Fruit fly (Drosophila melanogaster) Kc167 (cell line): ENCODE measurements around the gene CG11997.

Source experiments
- Myc ChIP-seq: fragments of >200 bp; optimal IDR thresholded peaks from 2 replicates; lab custom pipeline; 2017; ENCODE audit warnings: missing external identifiers
- Sin3A ChIP-seq: fragments of >200 bp; optimal IDR thresholded peaks from 2 replicates; lab custom pipeline; 2018; ENCODE audit warnings: missing external identifiers
- h ChIP-seq: fragments of >200 bp; optimal IDR thresholded peaks from 3 replicates; lab custom pipeline; 2018; ENCODE audit warnings: missing external identifiers
- insv ChIP-seq: fragments of >200 bp; optimal IDR thresholded peaks from 3 replicates; lab custom pipeline; 2018; ENCODE audit warnings: missing external identifiers
- psq ChIP-seq: fragments of >200 bp; optimal IDR thresholded peaks from 2 replicates; lab custom pipeline; 2017; ENCODE audit warnings: missing external identifiers
- ttk ChIP-seq: sonication (Bioruptor generic); optimal IDR thresholded peaks from 2 replicates; lab custom pipeline; 2017; ENCODE audit warnings: missing external identifiers

CG11997 gene

DNA sequence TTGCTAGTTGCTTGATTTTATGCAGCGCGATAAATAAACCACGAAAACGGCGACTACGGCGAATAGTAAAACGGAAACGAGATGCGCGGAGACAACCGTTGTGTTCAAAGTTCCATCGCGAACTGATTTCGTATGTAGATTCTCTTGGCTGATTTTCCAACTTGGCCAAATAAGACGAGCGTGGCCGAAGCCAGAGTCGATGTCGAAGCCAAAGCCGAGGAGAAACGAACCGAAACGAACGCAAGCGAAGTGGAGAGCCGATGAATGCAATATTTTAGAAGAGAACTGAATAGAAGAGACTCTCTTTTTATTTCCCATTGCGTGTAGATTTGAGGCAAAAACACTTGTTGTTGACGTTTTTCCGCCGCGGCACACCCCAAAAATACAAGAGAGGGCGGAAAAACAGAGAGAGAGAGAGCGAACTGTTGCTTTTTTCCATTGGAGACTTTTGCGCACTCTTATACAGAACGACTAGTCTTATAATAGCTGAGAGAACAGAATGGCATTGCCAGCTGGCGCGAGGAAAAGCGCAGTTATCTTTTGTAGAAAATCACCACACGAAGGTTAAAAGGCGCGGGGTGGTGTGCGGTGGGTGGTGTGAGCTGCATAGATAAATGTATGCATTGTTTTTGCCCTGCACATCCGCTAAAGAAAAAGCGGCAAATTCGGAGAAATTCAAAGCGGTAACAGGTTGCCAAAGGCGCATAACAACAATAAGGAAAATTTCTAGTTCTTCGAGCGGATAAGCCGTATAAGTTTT is 19.3 kb upstream of the CG11997 start:
- TF ChIP-seq Myc (lab: Kevin White, UChicago), result no peak
- TF ChIP-seq insv (lab: Kevin White, UChicago), result no peak
- TF ChIP-seq psq, result no peak
- no peak for TF ChIP-seq Sin3A (lab: Kevin White, UChicago)
- no peak for TF ChIP-seq h
- no peak for TF ChIP-seq ttk (lab: Kevin White, UChicago)

- TF ChIP-seq Myc (lab: Kevin White, UChicago) (no peak), h (no peak), Sin3A (lab: Kevin White, UChicago) (no peak), ttk (lab: Kevin White, UChicago) (no peak)
Observed at dm6 chr3R:9158915-9159314, 18.4 kb upstream of the CG11997 start.

DNA sequence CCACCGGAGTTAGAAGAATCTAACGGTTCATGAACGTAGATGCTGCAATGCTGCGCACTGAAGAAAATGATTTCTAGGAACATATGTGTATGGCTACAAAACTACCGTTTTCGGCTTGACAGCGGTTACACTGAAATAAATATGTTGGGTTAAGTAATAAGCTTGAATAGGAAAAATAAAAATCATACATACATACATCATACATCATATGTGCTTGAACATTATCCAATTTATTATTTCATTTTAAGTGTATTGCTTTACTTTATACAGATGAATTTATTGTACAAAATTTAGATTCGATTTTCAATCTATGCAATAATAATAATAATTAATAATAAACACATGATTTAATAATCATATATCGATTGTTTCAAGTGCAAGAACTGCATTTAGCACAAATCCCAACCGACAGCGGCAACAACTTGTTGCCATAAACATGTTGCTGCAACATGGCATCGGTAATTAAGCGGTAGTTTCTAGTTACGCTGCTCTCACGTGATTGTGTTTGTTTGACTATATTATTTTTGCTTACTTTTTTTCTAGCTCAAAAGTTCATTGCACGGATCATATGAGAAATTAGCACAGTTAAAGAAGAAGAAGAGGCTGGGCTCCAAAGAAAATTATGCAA is 17.4 kb upstream of the CG11997 start:
- no peak for TF ChIP-seq Sin3A (lab: Kevin White, UChicago)
- TF ChIP-seq insv (lab: Kevin White, UChicago), result no peak
- TF ChIP-seq Myc (lab: Kevin White, UChicago), result no peak
- no peak for TF ChIP-seq psq
- TF ChIP-seq ttk (lab: Kevin White, UChicago), result no peak
- TF ChIP-seq h, result no peak

DNA sequence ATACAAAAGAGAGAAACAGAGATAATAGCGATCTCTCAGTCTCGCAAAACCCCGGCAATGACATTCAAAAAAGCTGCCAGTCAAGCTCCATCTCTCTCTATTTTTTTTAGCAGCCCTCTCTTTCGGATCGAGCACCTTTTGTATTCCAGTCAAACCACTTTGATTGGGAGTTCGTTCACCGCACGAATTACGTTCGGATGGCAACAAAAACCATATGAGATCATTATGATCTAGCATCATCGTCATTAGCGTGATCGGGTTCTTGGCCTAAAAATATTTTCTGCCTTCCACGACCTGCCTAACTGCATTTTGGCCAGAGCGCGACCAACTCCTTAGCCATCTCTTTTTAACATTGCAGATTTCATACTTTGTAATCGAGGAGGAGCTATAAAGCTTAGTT is 16.9 kb upstream of the CG11997 start:
- TF ChIP-seq psq (no peak), insv (lab: Kevin White, UChicago) (no peak), h (no peak), Myc (lab: Kevin White, UChicago) (no peak), ttk (lab: Kevin White, UChicago) (no peak), Sin3A (lab: Kevin White, UChicago) (no peak)

- TF ChIP-seq h (no peak), ttk (lab: Kevin White, UChicago) (no peak), insv (lab: Kevin White, UChicago) (no peak), Myc (lab: Kevin White, UChicago) (no peak), Sin3A (lab: Kevin White, UChicago) (no peak), psq (no peak)
Observed at dm6 chr3R:9168012-9168411, 9.3 kb upstream of the CG11997 start.

DNA sequence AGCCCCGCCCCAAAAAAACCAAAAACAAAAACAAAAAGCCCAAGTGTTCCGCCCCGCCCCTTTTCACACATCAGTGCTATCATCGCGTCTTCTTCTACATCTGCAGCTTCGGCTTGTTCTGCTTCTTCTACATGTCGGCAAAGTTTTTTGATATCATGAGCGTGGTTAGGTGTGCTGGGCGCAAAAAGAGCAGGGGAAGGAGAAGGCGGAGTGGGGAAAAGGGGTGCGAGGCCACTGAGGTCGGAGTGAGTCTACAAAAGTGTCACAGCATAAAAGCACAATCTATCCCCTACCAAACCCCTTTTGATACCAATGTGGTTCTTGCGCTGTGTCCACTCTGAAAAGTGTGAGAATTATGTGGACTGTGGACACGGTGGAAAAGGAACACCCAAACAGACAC is 6.1 kb upstream of the CG11997 start:
- TF ChIP-seq Sin3A (lab: Kevin White, UChicago), result no peak
- no peak for TF ChIP-seq psq
- TF ChIP-seq Myc (lab: Kevin White, UChicago), result no peak
- TF ChIP-seq insv (lab: Kevin White, UChicago), result no peak
- no peak for TF ChIP-seq h
- TF ChIP-seq ttk (lab: Kevin White, UChicago), result no peak

DNA sequence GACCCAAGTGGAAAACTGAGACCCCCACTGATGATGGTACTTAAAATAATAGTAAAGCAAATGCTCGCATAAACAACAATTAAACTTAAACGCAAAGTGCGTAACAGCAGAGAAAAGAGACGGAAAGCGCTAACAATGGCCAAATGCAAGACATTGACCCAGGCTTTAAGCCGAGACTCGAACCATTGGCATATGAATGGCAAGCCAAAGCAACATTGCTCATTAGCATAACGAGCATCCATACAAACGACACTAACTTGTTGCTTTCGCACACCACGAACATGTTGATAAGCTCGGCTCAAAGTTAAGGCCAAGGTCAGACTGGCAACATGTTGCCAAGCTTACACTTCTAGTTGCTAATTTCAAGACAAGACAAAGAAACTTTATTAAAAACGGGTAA is 2.5 kb upstream of the CG11997 start:
- TF ChIP-seq Myc (lab: Kevin White, UChicago) (no peak), psq (no peak), Sin3A (lab: Kevin White, UChicago) (no peak), insv (lab: Kevin White, UChicago) (no peak), ttk (lab: Kevin White, UChicago) (no peak), h (no peak)

- TF ChIP-seq h, result no peak
- TF ChIP-seq Sin3A (lab: Kevin White, UChicago), result no peak
- TF ChIP-seq insv (lab: Kevin White, UChicago), result no peak
- TF ChIP-seq ttk (lab: Kevin White, UChicago), result no peak
- no peak for TF ChIP-seq psq
- TF ChIP-seq Myc (lab: Kevin White, UChicago), result no peak
Observed at dm6 chr3R:9189890-9190640, 12.7 kb downstream of the CG11997 start.

DNA sequence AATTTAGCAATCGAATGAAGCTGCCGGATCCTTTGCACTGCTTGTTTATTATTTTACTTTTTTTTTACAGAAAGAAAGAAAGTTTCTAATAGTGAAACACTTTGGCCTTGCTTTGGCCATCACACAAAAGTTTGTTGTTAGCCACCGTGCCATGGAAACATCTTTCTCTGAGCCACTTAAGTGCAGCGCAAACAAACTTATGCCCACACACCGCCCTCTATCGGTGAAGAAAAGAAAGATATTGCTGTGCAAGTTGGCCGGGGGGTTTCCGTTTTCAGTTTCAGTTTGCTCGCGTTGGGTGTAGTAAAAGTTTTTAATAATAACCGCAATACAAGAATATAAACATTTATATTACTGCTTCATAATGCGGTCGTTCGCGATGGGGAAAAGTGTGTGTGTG is 18.5 kb downstream of the CG11997 start:
- TF ChIP-seq psq (no peak), Myc (lab: Kevin White, UChicago) (no peak), Sin3A (lab: Kevin White, UChicago) (no peak), h (no peak), insv (lab: Kevin White, UChicago) (no peak), ttk (lab: Kevin White, UChicago) (no peak)

- TF ChIP-seq psq (no peak), Myc (lab: Kevin White, UChicago) (no peak), Sin3A (lab: Kevin White, UChicago) (no peak), insv (lab: Kevin White, UChicago) (no peak), ttk (lab: Kevin White, UChicago) (no peak), h (no peak)
Observed at dm6 chr3R:9213029-9213428, 35.7 kb downstream of the CG11997 start.

- TF ChIP-seq insv (lab: Kevin White, UChicago) (no peak), Sin3A (lab: Kevin White, UChicago) (no peak), h (no peak), Myc (lab: Kevin White, UChicago) (no peak), psq (no peak), ttk (lab: Kevin White, UChicago) (no peak)
Observed at dm6 chr3R:9214235-9214634, 36.9 kb downstream of the CG11997 start.

DNA sequence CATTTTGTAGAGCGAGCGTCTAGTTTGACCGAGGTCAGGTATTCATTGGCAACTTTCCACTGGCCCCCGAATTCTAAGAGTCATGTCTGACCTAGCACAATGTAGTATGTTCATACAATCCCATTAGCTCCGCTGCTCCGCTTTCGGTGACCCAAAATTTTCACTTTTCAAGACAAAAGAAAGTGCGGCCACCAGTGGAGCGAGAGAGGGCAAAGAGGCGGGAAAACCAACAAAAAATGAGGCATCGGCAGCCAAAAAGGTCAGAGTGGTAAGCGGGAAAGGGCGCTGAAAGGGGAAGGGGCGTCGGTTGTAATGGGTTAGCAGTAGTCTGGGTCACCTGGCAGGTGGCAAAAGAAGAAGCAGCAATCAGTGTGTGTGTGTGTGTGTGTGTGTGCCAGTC is 38.2 kb downstream of the CG11997 start:
- TF ChIP-seq insv (lab: Kevin White, UChicago), result no peak
- no peak for TF ChIP-seq Sin3A (lab: Kevin White, UChicago)
- TF ChIP-seq psq, result no peak
- no peak for TF ChIP-seq h
- TF ChIP-seq Myc (lab: Kevin White, UChicago), result no peak
- TF ChIP-seq ttk (lab: Kevin White, UChicago), result no peak
